In genomic region chr2L:5978333-5979054, dm6 we compare ENCODE assay signal across 2 fruit fly cellular contexts.
TF ChIP-seq lines count a peak whose summit lies in the region.

No protein-coding gene starts in this region.

TF ChIP-seq in whole organism, embryonic, 481 proteins besides CTCF, POLR2A, EP300 and RAD21 (continued from another document):
- TF ChIP-seq CG17568 (GFP tag; optimal IDR thresholded peaks at IDR 0.05; lab: Kevin White, UChicago) = no peak
- TF ChIP-seq cg (GFP tag; optimal IDR thresholded peaks at IDR 0.05; lab: Kevin White, UChicago) = peak; percentile 22
- no peak for TF ChIP-seq lov (optimal IDR thresholded peaks at IDR 0.05; lab: Kevin White, UChicago)
- TF ChIP-seq lov (GFP tag; IDR thresholded peaks at IDR 0.05; lab: Robert Waterston, UW) = no peak
- TF ChIP-seq bbx (GFP tag; IDR thresholded peaks at IDR 0.05; lab: Robert Waterston, UW; ENCODE audit: partially characterized antibody) = no peak
- peak; percentile 35 for TF ChIP-seq Fer1 (GFP tag; optimal IDR thresholded peaks at IDR 0.05; lab: Kevin White, UChicago)
- peak in 1 of 2 experiments; percentile 4 for TF ChIP-seq tll (GFP tag; optimal IDR thresholded peaks at IDR 0.05; lab: Kevin White, UChicago)
- TF ChIP-seq Mad (GFP tag; optimal IDR thresholded peaks at IDR 0.05; lab: Kevin White, UChicago) = no peak
- no peak for TF ChIP-seq Poxn (GFP tag; IDR thresholded peaks at IDR 0.05; lab: Robert Waterston, UW)
- TF ChIP-seq pros (GFP tag; optimal IDR thresholded peaks at IDR 0.05; lab: Kevin White, UChicago) = peak; percentile 71
- no peak for TF ChIP-seq z (GFP tag; IDR thresholded peaks at IDR 0.05; lab: Robert Waterston, UW)
- peak; percentile 56 for TF ChIP-seq sens (GFP tag; lab: Kevin White, UChicago)
- TF ChIP-seq Side (GFP tag; optimal IDR thresholded peaks at IDR 0.05; lab: Kevin White, UChicago) = no peak
- peak; percentile 22 for TF ChIP-seq CG14710 (tag; optimal IDR thresholded peaks at IDR 0.05; lab: Kevin White, UChicago)
- TF ChIP-seq CG10543 (GFP tag; optimal IDR thresholded peaks at IDR 0.05; lab: Kevin White, UChicago) = peak; percentile 13
- peak; percentile 94 for TF ChIP-seq CG15479 (GFP tag; optimal IDR thresholded peaks at IDR 0.05; lab: Kevin White, UChicago)
- peak; percentile 23 for TF ChIP-seq CG18599 (GFP tag; optimal IDR thresholded peaks at IDR 0.05; lab: Kevin White, UChicago)
- TF ChIP-seq zf30C (GFP tag; optimal IDR thresholded peaks at IDR 0.05; lab: Kevin White, UChicago) = no peak
- TF ChIP-seq chm (GFP tag; IDR thresholded peaks at IDR 0.05; lab: Robert Waterston, UW) = no peak
- TF ChIP-seq stwl (tag; optimal IDR thresholded peaks at IDR 0.05; lab: Kevin White, UChicago) = peak; percentile 2
- no peak for TF ChIP-seq hkb (optimal IDR thresholded peaks at IDR 0.05; lab: Kevin White, UChicago)
- no peak for TF ChIP-seq hkb (GFP tag; IDR thresholded peaks at IDR 0.05; lab: Robert Waterston, UW)
- peak; percentile 45 for TF ChIP-seq h (optimal IDR thresholded peaks at IDR 0.05; lab: Kevin White, UChicago)
- TF ChIP-seq YL-1 (GFP tag; optimal IDR thresholded peaks at IDR 0.05; lab: Kevin White, UChicago) = no peak
- TF ChIP-seq kay (GFP tag; optimal IDR thresholded peaks at IDR 0.05; lab: Kevin White, UChicago) = no peak
- TF ChIP-seq insv (GFP tag; optimal IDR thresholded peaks at IDR 0.05; lab: Kevin White, UChicago) = peak in 1 of 2 experiments; percentile 85
- peak in 1 of 2 experiments; percentile 21 for TF ChIP-seq Trl (optimal IDR thresholded peaks at IDR 0.05; lab: Kevin White, UChicago)
- TF ChIP-seq Trl (GFP tag; optimal IDR thresholded peaks at IDR 0.05; lab: Kevin White, UChicago) = no peak
- peak; percentile 55 for TF ChIP-seq chn (GFP tag; optimal IDR thresholded peaks at IDR 0.05; lab: Kevin White, UChicago)
- TF ChIP-seq Deaf1 (tag; optimal IDR thresholded peaks at IDR 0.05; lab: Kevin White, UChicago) = peak; percentile 58
- TF ChIP-seq ap (GFP tag; IDR thresholded peaks at IDR 0.05; lab: Robert Waterston, UW) = no peak
- no peak for TF ChIP-seq CG16815 (GFP tag; optimal IDR thresholded peaks at IDR 0.05; lab: Kevin White, UChicago)
- no peak for TF ChIP-seq CG17359 (tag; optimal IDR thresholded peaks at IDR 0.05; lab: Kevin White, UChicago)
- TF ChIP-seq vvl (GFP tag; IDR thresholded peaks at IDR 0.05; lab: Robert Waterston, UW) = no peak
- TF ChIP-seq CG15514 (GFP tag; optimal IDR thresholded peaks at IDR 0.05; lab: Kevin White, UChicago) = peak; percentile 11
- no peak for TF ChIP-seq danr (GFP tag; IDR thresholded peaks at IDR 0.05; lab: Robert Waterston, UW)
- TF ChIP-seq kni (GFP tag; optimal IDR thresholded peaks at IDR 0.05; lab: Kevin White, UChicago) = peak; percentile 79
- TF ChIP-seq Hr39 (optimal IDR thresholded peaks at IDR 0.05; lab: Kevin White, UChicago) = no peak
- TF ChIP-seq sim (GFP tag; IDR thresholded peaks at IDR 0.05; lab: Robert Waterston, UW) = no peak
- peak; percentile 13 for TF ChIP-seq Max (GFP tag; optimal IDR thresholded peaks at IDR 0.05; lab: Kevin White, UChicago)
- TF ChIP-seq CG34224 (GFP tag; IDR thresholded peaks at IDR 0.05; lab: Robert Waterston, UW; ENCODE audit: partially characterized antibody) = no peak
- no peak for TF ChIP-seq CG6791 (GFP tag; IDR thresholded peaks at IDR 0.05; lab: Robert Waterston, UW; ENCODE audit: partially characterized antibody)
- TF ChIP-seq CG9609 (GFP tag; optimal IDR thresholded peaks at IDR 0.05; lab: Kevin White, UChicago) = no peak
- no peak for TF ChIP-seq CG13624 (GFP tag; optimal IDR thresholded peaks at IDR 0.05; lab: Kevin White, UChicago)
- no peak for TF ChIP-seq CG12942 (GFP tag; optimal IDR thresholded peaks at IDR 0.05; lab: Kevin White, UChicago)
- TF ChIP-seq MTF-1 (GFP tag; optimal IDR thresholded peaks at IDR 0.05; lab: Kevin White, UChicago; ENCODE audit: borderline replicate concordance) = no peak
- peak; percentile 30 for TF ChIP-seq nom (GFP tag; optimal IDR thresholded peaks at IDR 0.05; lab: Kevin White, UChicago)
- TF ChIP-seq CG8290 (GFP tag; optimal IDR thresholded peaks at IDR 0.05; lab: Kevin White, UChicago) = no peak
- TF ChIP-seq CG8290 (tag; optimal IDR thresholded peaks at IDR 0.05; lab: Kevin White, UChicago) = no peak
- TF ChIP-seq CG10267 (tag; optimal IDR thresholded peaks at IDR 0.05; lab: Kevin White, UChicago) = peak; percentile 85
- no peak for TF ChIP-seq Xbp1 (GFP tag; optimal IDR thresholded peaks at IDR 0.05; lab: Kevin White, UChicago)
- no peak for TF ChIP-seq CG6765 (GFP tag; optimal IDR thresholded peaks at IDR 0.05; lab: Kevin White, UChicago)
- peak; percentile 21 for TF ChIP-seq corto (GFP tag; optimal IDR thresholded peaks at IDR 0.05; lab: Kevin White, UChicago)
- peak; percentile 2 for TF ChIP-seq Hey (tag; optimal IDR thresholded peaks at IDR 0.05; lab: Kevin White, UChicago)
- peak; percentile 12 for TF ChIP-seq Nf-YC (tag; optimal IDR thresholded peaks at IDR 0.05; lab: Kevin White, UChicago)
- TF ChIP-seq CG11456 (GFP tag; IDR thresholded peaks at IDR 0.05; lab: Robert Waterston, UW) = no peak
- no peak for TF ChIP-seq CG31224 (GFP tag; IDR thresholded peaks at IDR 0.05; lab: Robert Waterston, UW)
- no peak for TF ChIP-seq bsh (GFP tag; optimal IDR thresholded peaks at IDR 0.05; lab: Kevin White, UChicago)

TF ChIP-seq in whole organism, prepupa, 60 proteins besides CTCF, POLR2A, EP300 and RAD21 (continued from another document):
- TF ChIP-seq CG9139 (GFP tag; optimal IDR thresholded peaks at IDR 0.05; lab: Kevin White, UChicago) (no peak), topi (GFP tag; optimal IDR thresholded peaks at IDR 0.05; lab: Kevin White, UChicago) (peak; percentile 21), esn (GFP tag; optimal IDR thresholded peaks at IDR 0.05; lab: Kevin White, UChicago) (peak; percentile 18), CG4318 (GFP tag; optimal IDR thresholded peaks at IDR 0.05; lab: Kevin White, UChicago) (no peak), ss (GFP tag; optimal IDR thresholded peaks at IDR 0.05; lab: Kevin White, UChicago) (peak in 1 of 2 experiments; percentile 55), vri (GFP tag; optimal IDR thresholded peaks at IDR 0.05; lab: Kevin White, UChicago) (peak; percentile 27), CG6808 (GFP tag; optimal IDR thresholded peaks at IDR 0.05; lab: Kevin White, UChicago) (peak; percentile 13), svp (GFP tag; lab: Kevin White, UChicago) (peak; percentile 95), eg (GFP tag; IDR thresholded peaks at IDR 0.05; lab: Robert Waterston, UW) (no peak), Gug (GFP tag; IDR thresholded peaks at IDR 0.05; lab: Robert Waterston, UW) (no peak), CG11762 (GFP tag; optimal IDR thresholded peaks at IDR 0.05; lab: Kevin White, UChicago; ENCODE audit: insufficient read depth) (no peak), CG1621 (tag; optimal IDR thresholded peaks at IDR 0.05; lab: Kevin White, UChicago) (peak; percentile 20), CG6854 (GFP tag; optimal IDR thresholded peaks at IDR 0.05; lab: Kevin White, UChicago) (peak; percentile 24), Sox14 (GFP tag; optimal IDR thresholded peaks at IDR 0.05; lab: Kevin White, UChicago) (peak; percentile 19), CG16779 (tag; optimal IDR thresholded peaks at IDR 0.05; lab: Kevin White, UChicago) (no peak), CG10669 (GFP tag; optimal IDR thresholded peaks at IDR 0.05; lab: Kevin White, UChicago) (no peak), CG31627 (GFP tag; optimal IDR thresholded peaks at IDR 0.05; lab: Kevin White, UChicago) (no peak), CG6163 (GFP tag; IDR thresholded peaks at IDR 0.05; lab: Robert Waterston, UW) (no peak), Sox102F (GFP tag; optimal IDR thresholded peaks at IDR 0.05; lab: Kevin White, UChicago) (peak; percentile 19), CG11902 (GFP tag; optimal IDR thresholded peaks at IDR 0.05; lab: Kevin White, UChicago) (no peak), salr (GFP tag; optimal IDR thresholded peaks at IDR 0.05; lab: Kevin White, UChicago) (no peak), CG8319 (GFP tag; optimal IDR thresholded peaks at IDR 0.05; lab: Kevin White, UChicago) (no peak), Met (GFP tag; optimal IDR thresholded peaks at IDR 0.05; lab: Kevin White, UChicago) (peak; percentile 44), CG10631 (GFP tag; optimal IDR thresholded peaks at IDR 0.05; lab: Kevin White, UChicago) (no peak), dsx (GFP tag; optimal IDR thresholded peaks at IDR 0.05; lab: Kevin White, UChicago; ENCODE audit: poor library complexity, severe bottlenecking) (no peak), Eip78C (GFP tag; lab: Kevin White, UChicago) (peak; percentile 2)
TF ChIP-seq in whole organism, prepupa: peak in this region for 17.
